Worm (Caenorhabditis elegans) whole organism, L3 larva: ENCODE results near the gene str-240.

Experiments
- aly-2 ChIP-seq: fragments of 150-350 bp; optimal IDR thresholded peaks from 2 replicates; lab custom pipeline; 2014; ENCODE audit warnings: missing biosample characterization, missing genetic modification characterization
- ama-1 ChIP-seq: fragments of 150-350 bp; optimal IDR thresholded peaks from 2 replicates; lab custom pipeline; 2018
- ceh-82 ChIP-seq: fragments of 150-350 bp; optimal IDR thresholded peaks from 2 replicates; lab custom pipeline; 2014; ENCODE audit warnings: missing biosample characterization, missing genetic modification characterization
- elt-2 ChIP-seq: sonication (generic microtip); optimal IDR thresholded peaks from 2 replicates; lab custom pipeline; 2016; ENCODE audit warnings: missing genetic modification reagents, mild to moderate bottlenecking, missing genetic modification characterization, missing compliant biosample characterization
- fos-1 ChIP-seq: fragments of 150-350 bp; optimal IDR thresholded peaks from 2 replicates; lab custom pipeline; 2014; ENCODE audit warnings: missing biosample characterization, missing genetic modification characterization
- lin-39 ChIP-seq: fragments of 150-350 bp; optimal IDR thresholded peaks from 2 replicates; lab custom pipeline; 2018; ENCODE audit warnings: missing biosample characterization, missing genetic modification reagents, missing genetic modification characterization
- nhr-237 ChIP-seq: fragments of 150-350 bp; optimal IDR thresholded peaks from 2 replicates; lab custom pipeline; 2014; ENCODE audit warnings: missing biosample characterization, missing genetic modification characterization

DNA sequence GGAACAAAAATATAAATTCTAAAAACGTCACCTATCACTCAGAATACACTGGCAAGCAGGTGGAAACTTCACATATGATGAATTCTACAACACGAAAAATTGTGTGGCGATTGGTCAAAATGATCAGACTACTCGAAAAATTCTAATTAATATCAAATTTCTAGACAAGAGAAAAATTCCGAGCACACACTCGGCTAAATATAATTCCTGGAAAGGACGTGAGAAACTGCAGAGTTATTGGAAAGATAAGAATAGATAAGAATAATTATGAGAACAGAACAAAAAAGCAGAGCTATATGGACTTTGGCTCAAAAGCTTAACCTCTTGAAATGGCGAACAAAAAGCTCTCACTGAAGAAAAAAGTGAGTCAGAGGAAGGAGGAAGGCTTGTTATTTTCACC is 34.5 kb downstream of the str-240 start:
- TF ChIP-seq nhr-237 (tag; lab: Kevin White, UChicago) (no peak), ceh-82 (no peak), elt-2 (tag; lab: Kevin White, UChicago) (no peak), fos-1 (tag; lab: Kevin White, UChicago) (no peak), aly-2 (tag; lab: Kevin White, UChicago) (no peak), ama-1 (lab: Kevin White, UChicago) (no peak), lin-39 (no peak)
